Worm (Caenorhabditis elegans): ENCODE measurements around the gene hil-4.

Gene hil-4

ce11 chrV:4754123-4754522, at the start of gene hil-4:
Gene hil-4 (plus strand): TSS chrV:4754313.
- TF ChIP-seq hmg-4 (GFP tag; optimal IDR thresholded peaks at IDR 0.05) = no peak
- TF ChIP-seq ceh-13 (GFP tag; optimal IDR thresholded peaks at IDR 0.05) = no peak
- no peak for TF ChIP-seq ceh-36 (tag; optimal IDR thresholded peaks at IDR 0.05)
- no peak for TF ChIP-seq ets-7 (tag; optimal IDR thresholded peaks at IDR 0.05)
- TF ChIP-seq tbx-37 (GFP tag; conservative IDR thresholded peaks at IDR 0.05) = no peak
- TF ChIP-seq hnd-1 (tag; optimal IDR thresholded peaks at IDR 0.05) = no peak
- TF ChIP-seq tbx-11 (GFP tag; IDR thresholded peaks at IDR 0.05) = no peak
- TF ChIP-seq pes-1 (GFP tag; IDR thresholded peaks at IDR 0.05) = no peak
- no peak for TF ChIP-seq scrt-1 (GFP tag; IDR thresholded peaks at IDR 0.05)
- no peak for TF ChIP-seq sea-1 (GFP tag; conservative IDR thresholded peaks at IDR 0.05)
- TF ChIP-seq flt-1 (GFP tag; IDR thresholded peaks at IDR 0.05) = no peak

ce11 chrV:4707646-4708045, 46.5 kb upstream of the hil-4 start:
- TF ChIP-seq aly-1 (tag; optimal IDR thresholded peaks at IDR 0.05) (no peak), scrt-1 (GFP tag; IDR thresholded peaks at IDR 0.05) (no peak), flt-1 (GFP tag; IDR thresholded peaks at IDR 0.05) (no peak), tbx-37 (GFP tag; conservative IDR thresholded peaks at IDR 0.05) (no peak), tbx-11 (GFP tag; IDR thresholded peaks at IDR 0.05) (no peak)

- TF ChIP-seq tra-4 (tag; optimal IDR thresholded peaks at IDR 0.05) (no peak), sea-1 (GFP tag; conservative IDR thresholded peaks at IDR 0.05) (no peak), hnd-1 (tag; optimal IDR thresholded peaks at IDR 0.05) (no peak), hmg-4 (GFP tag; optimal IDR thresholded peaks at IDR 0.05) (no peak), aly-1 (tag; optimal IDR thresholded peaks at IDR 0.05) (no peak), F13C5.2 (tag; optimal IDR thresholded peaks at IDR 0.05) (no peak), flt-1 (GFP tag; IDR thresholded peaks at IDR 0.05) (no peak), ets-7 (tag; optimal IDR thresholded peaks at IDR 0.05) (no peak), ama-1 (optimal IDR thresholded peaks at IDR 0.05) (no peak), scrt-1 (GFP tag; IDR thresholded peaks at IDR 0.05) (no peak), ceh-36 (tag; optimal IDR thresholded peaks at IDR 0.05) (no peak), tbx-11 (GFP tag; IDR thresholded peaks at IDR 0.05) (no peak), pes-1 (GFP tag; IDR thresholded peaks at IDR 0.05) (no peak), B0310.2 (tag; optimal IDR thresholded peaks at IDR 0.05) (no peak), tbx-37 (GFP tag; conservative IDR thresholded peaks at IDR 0.05) (no peak), ceh-13 (GFP tag; optimal IDR thresholded peaks at IDR 0.05) (no peak), hmbx-1 (tag; optimal IDR thresholded peaks at IDR 0.05) (no peak)
These were observed 43.6 kb upstream of the hil-4 start, which contains the start of gene oac-24 for ce11 chrV:4710464-4710863. Gene oac-24 (plus strand): TSS chrV:4710764.

ce11 chrV:4719965-4720364, 34.1 kb upstream of the hil-4 start, which contains the start of gene prx-6:
Gene prx-6 (minus strand): TSS chrV:4720093.
- TF ChIP-seq scrt-1 (GFP tag; IDR thresholded peaks at IDR 0.05) (no peak), ets-7 (tag; optimal IDR thresholded peaks at IDR 0.05) (no peak), ceh-36 (tag; optimal IDR thresholded peaks at IDR 0.05) (no peak), ama-1 (optimal IDR thresholded peaks at IDR 0.05) (no peak), tbx-11 (GFP tag; IDR thresholded peaks at IDR 0.05) (no peak), tra-4 (tag; optimal IDR thresholded peaks at IDR 0.05) (no peak), hmg-4 (GFP tag; optimal IDR thresholded peaks at IDR 0.05) (no peak), ceh-13 (GFP tag; optimal IDR thresholded peaks at IDR 0.05) (no peak), tbx-37 (GFP tag; conservative IDR thresholded peaks at IDR 0.05) (no peak), hnd-1 (tag; optimal IDR thresholded peaks at IDR 0.05) (no peak), aly-1 (tag; optimal IDR thresholded peaks at IDR 0.05) (no peak), flt-1 (GFP tag; IDR thresholded peaks at IDR 0.05) (no peak)

- TF ChIP-seq ama-1 (optimal IDR thresholded peaks at IDR 0.05) = no peak
- TF ChIP-seq ets-7 (tag; optimal IDR thresholded peaks at IDR 0.05) = no peak
These were observed 33.1 kb upstream of the hil-4 start for ce11 chrV:4720884-4721464.

ce11 chrV:4722314-4722713, 31.8 kb upstream of the hil-4 start, which contains the start of gene F39G3.5:
Gene F39G3.5 (plus strand): TSS chrV:4722614.
- no peak for TF ChIP-seq hmbx-1 (tag; optimal IDR thresholded peaks at IDR 0.05)
- TF ChIP-seq F13C5.2 (tag; optimal IDR thresholded peaks at IDR 0.05) = no peak
- TF ChIP-seq ceh-36 (tag; optimal IDR thresholded peaks at IDR 0.05) = no peak
- TF ChIP-seq B0310.2 (tag; optimal IDR thresholded peaks at IDR 0.05) = no peak
- no peak for TF ChIP-seq hnd-1 (tag; optimal IDR thresholded peaks at IDR 0.05)
- no peak for TF ChIP-seq scrt-1 (GFP tag; IDR thresholded peaks at IDR 0.05)
- no peak for TF ChIP-seq aly-1 (tag; optimal IDR thresholded peaks at IDR 0.05)
- TF ChIP-seq hmg-4 (GFP tag; optimal IDR thresholded peaks at IDR 0.05) = no peak

ce11 chrV:4724453-4724852, 29.7 kb upstream of the hil-4 start, which contains the start of gene F39G3.4:
Gene F39G3.4 (plus strand): TSS chrV:4724753.
- TF ChIP-seq hmbx-1 (tag; optimal IDR thresholded peaks at IDR 0.05) = no peak
- no peak for TF ChIP-seq tbx-37 (GFP tag; conservative IDR thresholded peaks at IDR 0.05)
- TF ChIP-seq ets-7 (tag; optimal IDR thresholded peaks at IDR 0.05) = no peak
- no peak for TF ChIP-seq sea-1 (GFP tag; conservative IDR thresholded peaks at IDR 0.05)
- no peak for TF ChIP-seq hmg-4 (GFP tag; optimal IDR thresholded peaks at IDR 0.05)
- TF ChIP-seq B0310.2 (tag; optimal IDR thresholded peaks at IDR 0.05) = no peak
- TF ChIP-seq flt-1 (GFP tag; IDR thresholded peaks at IDR 0.05) = no peak

ce11 chrV:4730075-4730474, 24.0 kb upstream of the hil-4 start, which contains the start of gene tig-2:
Gene tig-2 (minus strand): TSS chrV:4730161.
- TF ChIP-seq hnd-1 (tag; optimal IDR thresholded peaks at IDR 0.05) (no peak), pes-1 (GFP tag; IDR thresholded peaks at IDR 0.05) (no peak), hmbx-1 (tag; optimal IDR thresholded peaks at IDR 0.05) (no peak), tbx-11 (GFP tag; IDR thresholded peaks at IDR 0.05) (no peak), F13C5.2 (tag; optimal IDR thresholded peaks at IDR 0.05) (no peak)
